In genomic region chrIII:12978473-12979174, ce11 we compare ENCODE assay signal across 4 worm cellular contexts.
TF ChIP-seq lines count a peak whose summit lies in the region.

Gene ubq-2, minus strand, starts transcription at chrIII:12978523.
Gene frg-1, plus strand, starts transcription at chrIII:12979162.

TF ChIP-seq in whole organism, L2 larva, 48 proteins besides CTCF, POLR2A, EP300 and RAD21 (continued from another document):
- TF ChIP-seq sma-9 (GFP tag; optimal IDR thresholded peaks at IDR 0.05; lab: Kevin White, UChicago), result peak; percentile 81
- TF ChIP-seq sma-9 (tag; optimal IDR thresholded peaks at IDR 0.05; lab: Kevin White, UChicago), result no peak
- TF ChIP-seq F13H6.1 (tag; optimal IDR thresholded peaks at IDR 0.05; lab: Kevin White, UChicago), result peak; percentile 84
- TF ChIP-seq nhr-10 (tag; optimal IDR thresholded peaks at IDR 0.05; lab: Kevin White, UChicago), result peak; percentile 46
- TF ChIP-seq unc-62 (GFP tag; optimal IDR thresholded peaks at IDR 0.05; lab: Kevin White, UChicago), result no peak
- TF ChIP-seq ztf-1 (GFP tag; conservative IDR thresholded peaks at IDR 0.05; lab: Robert Waterston, UW), result no peak
- TF ChIP-seq elt-1 (tag; optimal IDR thresholded peaks at IDR 0.05; lab: Kevin White, UChicago), result no peak
- no peak for TF ChIP-seq elt-3 (tag; optimal IDR thresholded peaks at IDR 0.05; lab: Kevin White, UChicago)
- no peak for TF ChIP-seq nhr-12 (tag; optimal IDR thresholded peaks at IDR 0.05; lab: Kevin White, UChicago)
- peak; percentile 86 for TF ChIP-seq nhr-21 (tag; optimal IDR thresholded peaks at IDR 0.05; lab: Kevin White, UChicago)
- peak; percentile 37 for TF ChIP-seq ZK546.5 (tag; optimal IDR thresholded peaks at IDR 0.05; lab: Kevin White, UChicago)
- TF ChIP-seq dmd-4 (tag; optimal IDR thresholded peaks at IDR 0.05; lab: Kevin White, UChicago), result peak; percentile 12
- TF ChIP-seq ztf-11 (tag; optimal IDR thresholded peaks at IDR 0.05; lab: Kevin White, UChicago), result no peak
- no peak for TF ChIP-seq nhr-23 (tag; optimal IDR thresholded peaks at IDR 0.05; lab: Kevin White, UChicago)
- TF ChIP-seq ama-1 (optimal IDR thresholded peaks at IDR 0.05; lab: Kevin White, UChicago), result peak; percentile 69
- no peak for TF ChIP-seq blmp-1 (tag; optimal IDR thresholded peaks at IDR 0.05; lab: Kevin White, UChicago; ENCODE audit: insufficient read depth)
- peak; percentile 78 for TF ChIP-seq nhr-129 (tag; optimal IDR thresholded peaks at IDR 0.05; lab: Kevin White, UChicago)
- no peak for TF ChIP-seq Y55F3AM.14 (GFP tag; optimal IDR thresholded peaks at IDR 0.05; lab: Kevin White, UChicago)
- no peak for TF ChIP-seq mdl-1 (tag; optimal IDR thresholded peaks at IDR 0.05; lab: Kevin White, UChicago)
- peak; percentile 84 for TF ChIP-seq lin-13 (GFP tag; optimal IDR thresholded peaks at IDR 0.05; lab: Kevin White, UChicago)
- TF ChIP-seq aly-2 (tag; optimal IDR thresholded peaks at IDR 0.05; lab: Kevin White, UChicago), result no peak
- TF ChIP-seq sem-4 (tag; optimal IDR thresholded peaks at IDR 0.05; lab: Kevin White, UChicago), result peak; percentile 97
- no peak for TF ChIP-seq skn-1 (tag; optimal IDR thresholded peaks at IDR 0.05; lab: Kevin White, UChicago)
- peak; percentile 99 to 100 for TF ChIP-seq lsy-2 (tag; optimal IDR thresholded peaks at IDR 0.05; lab: Kevin White, UChicago)
- TF ChIP-seq unc-39 (tag; optimal IDR thresholded peaks at IDR 0.05; lab: Kevin White, UChicago), result no peak
- no peak for TF ChIP-seq peb-1 (tag; optimal IDR thresholded peaks at IDR 0.05; lab: Kevin White, UChicago)
- no peak for TF ChIP-seq nhr-11 (tag; optimal IDR thresholded peaks at IDR 0.05; lab: Kevin White, UChicago)

TF ChIP-seq in whole organism, L4 larva, 104 proteins besides CTCF, POLR2A, EP300 and RAD21 (continued from another document and continues in another):
- TF ChIP-seq nhr-42 (GFP tag; IDR thresholded peaks at IDR 0.05; lab: Robert Waterston, UW) (0 out of 2 replicates have a peak, but pooled peaks have one; percentile 38), daf-8 (GFP tag; IDR thresholded peaks at IDR 0.05; lab: Robert Waterston, UW) (no peak), lin-15B (tag; optimal IDR thresholded peaks at IDR 0.05; lab: Kevin White, UChicago) (no peak), F37D6.2 (tag; optimal IDR thresholded peaks at IDR 0.05; lab: Kevin White, UChicago) (peak; percentile 81), zfp-3 (GFP tag; conservative IDR thresholded peaks at IDR 0.05; lab: Robert Waterston, UW) (0 out of 2 replicates have a peak, but pooled peaks have one; percentile 21), ces-1 (GFP tag; optimal IDR thresholded peaks at IDR 0.05; lab: Kevin White, UChicago) (no peak), nhr-10 (tag; optimal IDR thresholded peaks at IDR 0.05; lab: Kevin White, UChicago) (no peak), hlh-30 (tag; optimal IDR thresholded peaks at IDR 0.05; lab: Kevin White, UChicago; ENCODE audit: insufficient read depth) (peak; percentile 74), ctbp-1 (GFP tag; IDR thresholded peaks at IDR 0.05; lab: Robert Waterston, UW) (peak; percentile 74), mxl-2 (GFP tag; conservative IDR thresholded peaks at IDR 0.05; lab: Robert Waterston, UW) (no peak), dmd-8 (GFP tag; IDR thresholded peaks at IDR 0.05; lab: Robert Waterston, UW) (no peak), unc-39 (tag; optimal IDR thresholded peaks at IDR 0.05; lab: Kevin White, UChicago) (no peak), ceh-20 (GFP tag; IDR thresholded peaks at IDR 0.05; lab: Robert Waterston, UW) (peak; percentile 76), nhr-11 (tag; optimal IDR thresholded peaks at IDR 0.05; lab: Kevin White, UChicago) (peak; percentile 86), zip-11 (GFP tag; IDR thresholded peaks at IDR 0.05; lab: Robert Waterston, UW) (no peak), ZK337.2 (GFP tag; IDR thresholded peaks at IDR 0.05; lab: Robert Waterston, UW) (no peak), pqm-1 (tag; optimal IDR thresholded peaks at IDR 0.05; lab: Kevin White, UChicago) (no peak), ztf-7 (tag; optimal IDR thresholded peaks at IDR 0.05; lab: Kevin White, UChicago) (peak; percentile 79), daf-12 (tag; optimal IDR thresholded peaks at IDR 0.05; lab: Kevin White, UChicago) (no peak), ceh-32 (tag; optimal IDR thresholded peaks at IDR 0.05; lab: Kevin White, UChicago; ENCODE audit: poor library complexity) (no peak), php-3 (GFP tag; IDR thresholded peaks at IDR 0.05; lab: Robert Waterston, UW) (no peak), F49E8.2 (tag; optimal IDR thresholded peaks at IDR 0.05; lab: Kevin White, UChicago; ENCODE audit: borderline replicate concordance) (peak; percentile 76), fos-1 (tag; optimal IDR thresholded peaks at IDR 0.05; lab: Kevin White, UChicago) (no peak), lin-1 (GFP tag; IDR thresholded peaks at IDR 0.05; lab: Robert Waterston, UW) (0 out of 2 replicates have a peak, but pooled peaks have one; percentile 44), R02D3.7 (tag; optimal IDR thresholded peaks at IDR 0.05; lab: Kevin White, UChicago) (peak; percentile 96), duxl-1 (tag; optimal IDR thresholded peaks at IDR 0.05; lab: Kevin White, UChicago; ENCODE audit: poor library complexity) (peak; percentile 58), pha-4 (GFP tag; IDR thresholded peaks at IDR 0.05; lab: Robert Waterston, UW) (peak; percentile 64; the same call in 1 of the 2 replicates), pha-4 (tag; optimal IDR thresholded peaks at IDR 0.05; lab: Kevin White, UChicago) (no peak), nhr-237 (tag; optimal IDR thresholded peaks at IDR 0.05; lab: Kevin White, UChicago) (no peak), tag-97 (GFP tag; IDR thresholded peaks at IDR 0.05; lab: Robert Waterston, UW) (no peak), mep-1 (tag; optimal IDR thresholded peaks at IDR 0.05; lab: Kevin White, UChicago) (peak; percentile 96), lin-13 (GFP tag; optimal IDR thresholded peaks at IDR 0.05; lab: Kevin White, UChicago) (peak; percentile 79), snpc-1.2 (GFP tag; IDR thresholded peaks at IDR 0.05; lab: Robert Waterston, UW) (0 out of 2 replicates have a peak, but pooled peaks have one; percentile 42), spr-1 (tag; optimal IDR thresholded peaks at IDR 0.05; lab: Kevin White, UChicago) (peak; percentile 69), mdt-29 (GFP tag; IDR thresholded peaks at IDR 0.05; lab: Robert Waterston, UW) (peak; percentile 57; the same call in 1 of the 2 replicates)

TF ChIP-seq in whole organism, late embryonic, 69 proteins besides CTCF, POLR2A, EP300 and RAD21 (continued from another document):
- TF ChIP-seq unc-42 (tag; optimal IDR thresholded peaks at IDR 0.05; lab: Kevin White, UChicago) (no peak), che-1 (tag; optimal IDR thresholded peaks at IDR 0.05; lab: Kevin White, UChicago) (no peak), pag-3 (tag; optimal IDR thresholded peaks at IDR 0.05; lab: Kevin White, UChicago; ENCODE audit: borderline replicate concordance) (no peak), nhr-232 (tag; optimal IDR thresholded peaks at IDR 0.05; lab: Kevin White, UChicago) (no peak), unc-3 (GFP tag; conservative IDR thresholded peaks at IDR 0.05; lab: Robert Waterston, UW) (no peak), unc-3 (tag; optimal IDR thresholded peaks at IDR 0.05; lab: Kevin White, UChicago) (no peak), ceh-30 (tag; optimal IDR thresholded peaks at IDR 0.05; lab: Kevin White, UChicago) (no peak), ceh-18 (tag; optimal IDR thresholded peaks at IDR 0.05; lab: Kevin White, UChicago) (no peak), K02D7.2 (tag; optimal IDR thresholded peaks at IDR 0.05; lab: Kevin White, UChicago) (no peak), ttx-3 (tag; optimal IDR thresholded peaks at IDR 0.05; lab: Kevin White, UChicago) (no peak), fax-1 (tag; optimal IDR thresholded peaks at IDR 0.05; lab: Kevin White, UChicago) (no peak), pha-2 (tag; optimal IDR thresholded peaks at IDR 0.05; lab: Kevin White, UChicago) (no peak), zip-5 (tag; optimal IDR thresholded peaks at IDR 0.05; lab: Kevin White, UChicago) (no peak), ceh-48 (tag; optimal IDR thresholded peaks at IDR 0.05; lab: Kevin White, UChicago) (peak; percentile 56), nfya-1 (tag; optimal IDR thresholded peaks at IDR 0.05; lab: Kevin White, UChicago) (peak; percentile 92), hlh-8 (tag; optimal IDR thresholded peaks at IDR 0.05; lab: Kevin White, UChicago) (no peak), ceh-31 (tag; optimal IDR thresholded peaks at IDR 0.05; lab: Kevin White, UChicago) (peak; percentile 29), tbx-2 (tag; optimal IDR thresholded peaks at IDR 0.05; lab: Kevin White, UChicago) (peak; percentile 6), ceh-2 (tag; optimal IDR thresholded peaks at IDR 0.05; lab: Kevin White, UChicago) (no peak), F13H6.1 (tag; optimal IDR thresholded peaks at IDR 0.05; lab: Kevin White, UChicago) (no peak), C38D4.7 (GFP tag; optimal IDR thresholded peaks at IDR 0.05; lab: Kevin White, UChicago) (no peak)

TF ChIP-seq in whole organism, mixed stage, embryonic, 35 proteins besides CTCF, POLR2A, EP300 and RAD21 (continued from another document):
- TF ChIP-seq unc-120 (tag; optimal IDR thresholded peaks at IDR 0.05; lab: Kevin White, UChicago; ENCODE audit: poor library complexity, severe bottlenecking) (peak; percentile 12), nhr-28 (tag; optimal IDR thresholded peaks at IDR 0.05; lab: Kevin White, UChicago) (no peak), hlh-1 (tag; optimal IDR thresholded peaks at IDR 0.05; lab: Kevin White, UChicago) (peak; percentile 11), ceh-83 (GFP tag; optimal IDR thresholded peaks at IDR 0.05; lab: Kevin White, UChicago) (no peak)
